Worm (Caenorhabditis elegans) whole organism, young adult: ENCODE data around the gene F39G3.3.

ENCODE experiments used
- F10E7.11 ChIP-seq: sonication (generic microtip); optimal IDR thresholded peaks from 2 replicates; lab custom pipeline; 2017; ENCODE audit warnings: mild to moderate bottlenecking, missing genetic modification characterization, moderate library complexity, missing compliant biosample characterization
- F37B4.10 ChIP-seq: fragments of 200-800 bp; sonication (Bioruptor generic); IDR thresholded peaks from 2 replicates; pipeline ENCODE4 v1.3.6; 2022; ENCODE audit warnings: missing genetic modification characterization, missing compliant biosample characterization
- F49E8.2 ChIP-seq: sonication (generic microtip); optimal IDR thresholded peaks from 3 replicates; lab custom pipeline; 2017; ENCODE audit warnings: missing genetic modification characterization, mild to moderate bottlenecking, missing compliant biosample characterization, antibody characterized with exemption, moderate library complexity; ENCODE audit not compliant: insufficient read depth
- F52B5.7 ChIP-seq: sonication (generic microtip); optimal IDR thresholded peaks from 2 replicates; lab custom pipeline; 2016; ENCODE audit warnings: mild to moderate bottlenecking, missing genetic modification characterization, missing compliant biosample characterization
- Y53F4B.3 ChIP-seq: fragments of 200-800 bp; sonication (Bioruptor generic); IDR thresholded peaks from 2 replicates; pipeline ENCODE4 v1.3.6; 2022; ENCODE audit warnings: missing genetic modification reagents, missing genetic modification characterization, missing compliant biosample characterization
- ZK185.1 ChIP-seq: sonication (generic microtip); optimal IDR thresholded peaks from 2 replicates; lab custom pipeline; 2016; ENCODE audit warnings: mild to moderate bottlenecking, missing genetic modification characterization, missing compliant biosample characterization; ENCODE audit not compliant: poor library complexity, severe bottlenecking
- akir-1 ChIP-seq: fragments of 200-800 bp; sonication (Bioruptor generic); optimal IDR thresholded peaks from 2 replicates; lab custom pipeline; 2018; ENCODE audit warnings: mild to moderate bottlenecking, missing genetic modification characterization, moderate library complexity, missing compliant biosample characterization
- aptf-3 ChIP-seq: fragments of 200-800 bp; sonication (Bioruptor generic); IDR thresholded peaks from 2 replicates; pipeline ENCODE4 v1.3.6; 2022; ENCODE audit warnings: missing genetic modification characterization, missing compliant biosample characterization
- atf-7 ChIP-seq: sonication (generic microtip); optimal IDR thresholded peaks from 2 replicates; lab custom pipeline; 2017; ENCODE audit warnings: mild to moderate bottlenecking, missing genetic modification characterization, missing compliant biosample characterization
- attf-3 ChIP-seq: fragments of 200-800 bp; sonication (Bioruptor generic); conservative IDR thresholded peaks from 2 replicates; pipeline ENCODE4 v1.3.6; 2022; ENCODE audit warnings: missing genetic modification reagents, missing genetic modification characterization, missing compliant biosample characterization
- attf-6 ChIP-seq: fragments of 200-800 bp; sonication (Bioruptor generic); IDR thresholded peaks from 2 replicates; pipeline ENCODE4 v1.3.6; 2022; ENCODE audit warnings: missing genetic modification reagents, missing genetic modification characterization, missing compliant biosample characterization
- bed-1 ChIP-seq: fragments of 200-800 bp; sonication (Bioruptor generic); IDR thresholded peaks from 2 replicates; pipeline ENCODE4 v1.3.6; 2022; ENCODE audit warnings: missing genetic modification reagents, missing genetic modification characterization, missing compliant biosample characterization
- cebp-2 ChIP-seq: fragments of 200-800 bp; sonication (Bioruptor generic); IDR thresholded peaks from 2 replicates; pipeline ENCODE4 v1.3.6; 2022; ENCODE audit warnings: missing genetic modification characterization, missing compliant biosample characterization
- ceh-58 ChIP-seq: fragments of 200-800 bp; sonication (Bioruptor generic); IDR thresholded peaks from 2 replicates; pipeline ENCODE4 v1.3.6; 2022; ENCODE audit warnings: missing genetic modification characterization, missing compliant biosample characterization
- ceh-91 ChIP-seq: fragments of 200-800 bp; sonication (Bioruptor generic); IDR thresholded peaks from 2 replicates; pipeline ENCODE4 v1.3.6; 2022; ENCODE audit warnings: missing genetic modification reagents, missing genetic modification characterization, missing compliant biosample characterization
- chd-7 ChIP-seq: sonication (generic microtip); optimal IDR thresholded peaks from 2 replicates; lab custom pipeline; 2016; ENCODE audit warnings: mild to moderate bottlenecking, missing genetic modification characterization, moderate library complexity, missing compliant biosample characterization
- die-1 ChIP-seq: sonication (generic microtip); optimal IDR thresholded peaks from 2 replicates; lab custom pipeline; 2016; ENCODE audit warnings: missing genotype, mild to moderate bottlenecking, missing genetic modification characterization, missing compliant biosample characterization
- dox-1 ChIP-seq: fragments of 200-800 bp; sonication (Bioruptor generic); IDR thresholded peaks from 2 replicates; pipeline ENCODE4 v1.3.6; 2022; ENCODE audit warnings: missing genetic modification reagents, missing genetic modification characterization, missing compliant biosample characterization
- egl-18 ChIP-seq: fragments of 200-800 bp; sonication (Bioruptor generic); IDR thresholded peaks from 2 replicates; pipeline ENCODE4 v1.3.6; 2022; ENCODE audit warnings: missing genetic modification reagents, missing genetic modification characterization, missing compliant biosample characterization
- ets-4 ChIP-seq: fragments of 200-800 bp; sonication (Bioruptor generic); optimal IDR thresholded peaks from 2 replicates; lab custom pipeline; 2018; ENCODE audit warnings: mild to moderate bottlenecking, missing genetic modification characterization, missing compliant biosample characterization
- hlh-26 ChIP-seq: fragments of 200-800 bp; sonication (Bioruptor generic); conservative IDR thresholded peaks from 2 replicates; pipeline ENCODE4 v1.3.6; 2022; ENCODE audit warnings: missing genetic modification reagents, missing genetic modification characterization, missing compliant biosample characterization
- hmg-20 ChIP-seq: fragments of 200-800 bp; sonication (Bioruptor generic); IDR thresholded peaks from 2 replicates; pipeline ENCODE4 v1.3.6; 2022; ENCODE audit warnings: missing genetic modification reagents, missing genetic modification characterization, missing compliant biosample characterization
- lag-1 ChIP-seq: fragments of 200-800 bp; sonication (Bioruptor generic); IDR thresholded peaks from 2 replicates; pipeline ENCODE4 v1.3.6; 2022; ENCODE audit warnings: missing genetic modification reagents, missing genetic modification characterization, missing compliant biosample characterization
- let-607 ChIP-seq, 2 experiments: fragments of 200-800 bp in 1 of 2; sonication (Bioruptor generic) in 1 of 2; sonication (generic microtip) in 1 of 2; optimal IDR thresholded peaks; 2 replicates each; lab custom pipeline; 2016 to 2018; ENCODE audit warnings: mild to moderate bottlenecking in 2 of 2, missing compliant biosample characterization in 2 of 2, missing genetic modification characterization in 2 of 2, moderate library complexity in 2 of 2, missing genotype in 1 of 2
- lin-40 ChIP-seq: sonication (generic microtip); optimal IDR thresholded peaks from 2 replicates; lab custom pipeline; 2016; ENCODE audit warnings: missing genetic modification characterization, mild to moderate bottlenecking, missing compliant biosample characterization, missing genotype, missing genetic modification reagents
- madf-6 ChIP-seq: fragments of 200-800 bp; sonication (Bioruptor generic); IDR thresholded peaks from 2 replicates; pipeline ENCODE4 v1.3.6; 2022; ENCODE audit warnings: missing genetic modification reagents, missing genetic modification characterization, missing compliant biosample characterization
- madf-8 ChIP-seq: fragments of 200-800 bp; sonication (Bioruptor generic); conservative IDR thresholded peaks from 2 replicates; pipeline ENCODE4 v1.3.6; 2022; ENCODE audit warnings: missing genetic modification reagents, missing genetic modification characterization, missing compliant biosample characterization
- nfya-1 ChIP-seq: sonication (generic microtip); optimal IDR thresholded peaks from 2 replicates; lab custom pipeline; 2017; ENCODE audit warnings: antibody characterized with exemption, missing compliant biosample characterization, missing genetic modification characterization, borderline replicate concordance; ENCODE audit not compliant: insufficient read depth
- nfya-2 ChIP-seq: fragments of 200-800 bp; sonication (Bioruptor generic); IDR thresholded peaks from 2 replicates; pipeline ENCODE4 v1.3.6; 2022; ENCODE audit warnings: missing genetic modification reagents, missing genetic modification characterization, missing compliant biosample characterization
- nfyb-1 ChIP-seq: fragments of 200-800 bp; sonication (Bioruptor generic); IDR thresholded peaks from 2 replicates; pipeline ENCODE4 v1.3.6; 2022; ENCODE audit warnings: missing genetic modification reagents, missing genetic modification characterization, missing compliant biosample characterization
- nhr-179 ChIP-seq: sonication (generic microtip); optimal IDR thresholded peaks from 2 replicates; lab custom pipeline; 2016; ENCODE audit warnings: mild to moderate bottlenecking, missing genetic modification characterization, missing compliant biosample characterization
- pbrm-1 ChIP-seq: fragments of 200-800 bp; sonication (Bioruptor generic); IDR thresholded peaks from 2 replicates; pipeline ENCODE4 v1.3.6; 2022; ENCODE audit warnings: missing genetic modification reagents, missing genetic modification characterization, missing compliant biosample characterization
- pha-4 ChIP-seq: fragments of 150-350 bp; sonication (generic microtip); optimal IDR thresholded peaks from 2 replicates; lab custom pipeline; 2014; ENCODE audit warnings: missing biosample characterization, missing genetic modification reagents, missing genetic modification characterization
- rpc-1 ChIP-seq, 2 experiments: fragments of 150-350 bp in 1 of 2; sonication (generic microtip) in 1 of 2; optimal IDR thresholded peaks; 2 replicates each; lab custom pipeline; 2014 to 2018; ENCODE audit warnings: missing biosample characterization in 1 of 2, missing genetic modification characterization in 1 of 2, missing genetic modification reagents in 1 of 2, missing genotype in 1 of 2
- sdz-38 ChIP-seq: sonication (generic microtip); optimal IDR thresholded peaks from 2 replicates; lab custom pipeline; 2016; ENCODE audit warnings: missing genotype, missing genetic modification characterization, missing compliant biosample characterization
- sea-2 ChIP-seq: fragments of 200-800 bp; sonication (Bioruptor generic); IDR thresholded peaks from 2 replicates; pipeline ENCODE4 v1.3.6; 2022; ENCODE audit warnings: missing genetic modification characterization, missing compliant biosample characterization
- snpc-1.3 ChIP-seq: sonication (generic microtip); optimal IDR thresholded peaks from 2 replicates; lab custom pipeline; 2017; ENCODE audit warnings: missing genetic modification characterization, mild to moderate bottlenecking, missing compliant biosample characterization, antibody characterized with exemption, moderate library complexity, missing genotype, missing genetic modification reagents; ENCODE audit not compliant: insufficient read depth
- snpc-3.4 ChIP-seq: sonication (generic microtip); optimal IDR thresholded peaks from 2 replicates; lab custom pipeline; 2017; ENCODE audit warnings: missing genetic modification characterization, mild to moderate bottlenecking, missing compliant biosample characterization, antibody characterized with exemption, moderate library complexity, missing genotype, missing genetic modification reagents
- snpc-4 ChIP-seq, 5 experiments: fragments of 150-350 bp in 1 of 5; sonication (generic microtip) in 4 of 5; optimal IDR thresholded peaks; 2 replicates each; lab custom pipeline; 2014 to 2018; ENCODE audit warnings: missing genetic modification characterization in 5 of 5, missing biosample characterization in 3 of 5, antibody characterized with exemption in 2 of 5, mild to moderate bottlenecking in 2 of 5, missing compliant biosample characterization in 2 of 5, missing genotype in 2 of 5, moderate library complexity in 2 of 5, missing genetic modification reagents in 1 of 5
- sptf-2 ChIP-seq: fragments of 200-800 bp; sonication (Bioruptor generic); optimal IDR thresholded peaks from 2 replicates; lab custom pipeline; 2018; ENCODE audit warnings: mild to moderate bottlenecking, missing genetic modification characterization, missing compliant biosample characterization
- tbp1 ChIP-seq: fragments of 200-800 bp; sonication (Bioruptor generic); optimal IDR thresholded peaks from 2 replicates; lab custom pipeline; 2018; ENCODE audit warnings: mild to moderate bottlenecking, missing genetic modification characterization, missing compliant biosample characterization
- tlf-1 ChIP-seq: fragments of 200-800 bp; sonication (Bioruptor generic); optimal IDR thresholded peaks from 2 replicates; lab custom pipeline; 2018; ENCODE audit warnings: mild to moderate bottlenecking, missing genetic modification characterization, missing compliant biosample characterization
- zfh-2 ChIP-seq: fragments of 200-800 bp; sonication (Bioruptor generic); conservative IDR thresholded peaks from 2 replicates; pipeline ENCODE4 v1.3.6; 2022; ENCODE audit warnings: missing genetic modification reagents, missing genetic modification characterization, missing compliant biosample characterization
- zim-3 ChIP-seq: sonication (generic microtip); optimal IDR thresholded peaks from 2 replicates; lab custom pipeline; 2017; ENCODE audit warnings: mild to moderate bottlenecking, missing genetic modification characterization, moderate library complexity, missing compliant biosample characterization
- ztf-22 ChIP-seq: fragments of 200-800 bp; sonication (Bioruptor generic); optimal IDR thresholded peaks from 2 replicates; lab custom pipeline; 2018; ENCODE audit warnings: mild to moderate bottlenecking, missing genetic modification characterization, moderate library complexity, missing compliant biosample characterization
- ztf-28 ChIP-seq: fragments of 200-800 bp; sonication (Bioruptor generic); IDR thresholded peaks from 2 replicates; pipeline ENCODE4 v1.3.6; 2022; ENCODE audit warnings: missing genetic modification reagents, missing genetic modification characterization, missing compliant biosample characterization
- ztf-3 ChIP-seq: fragments of 200-800 bp; sonication (Bioruptor generic); optimal IDR thresholded peaks from 2 replicates; lab custom pipeline; 2018; ENCODE audit warnings: mild to moderate bottlenecking, missing genetic modification characterization, missing compliant biosample characterization
- ztf-6 ChIP-seq: fragments of 200-800 bp; sonication (Bioruptor generic); IDR thresholded peaks from 2 replicates; pipeline ENCODE4 v1.3.6; 2022; ENCODE audit warnings: missing genetic modification reagents, missing genetic modification characterization, missing compliant biosample characterization

F39G3.3 gene

DNA sequence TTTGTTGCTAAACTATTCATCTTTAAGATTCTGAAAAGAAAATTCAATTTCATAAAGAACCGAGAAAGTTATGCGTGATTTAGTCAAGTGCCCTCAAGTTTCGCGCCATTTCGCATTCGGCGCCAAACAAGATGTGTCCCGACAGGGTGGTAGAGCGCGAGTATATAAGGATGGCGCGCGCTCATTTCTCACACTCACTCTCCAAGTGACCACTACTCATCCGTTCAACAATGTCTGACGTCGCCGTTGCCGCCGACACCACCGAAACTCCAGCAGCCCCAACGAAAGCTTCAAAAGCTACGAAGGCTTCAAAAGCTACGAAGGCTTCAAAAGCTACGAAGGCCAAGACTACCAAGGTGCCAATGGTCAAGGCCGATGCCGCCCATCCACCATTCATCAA lies 22.4 kb downstream of the F39G3.3 start, which contains the start of gene hil-4 (continued):
- no peak for TF ChIP-seq pha-4 (tag; lab: Kevin White, UChicago)
- no peak for TF ChIP-seq Y53F4B.3 (GFP tag; lab: Robert Waterston, UW)
- TF ChIP-seq hmg-20 (GFP tag; lab: Robert Waterston, UW): no peak
- TF ChIP-seq ztf-6 (GFP tag; lab: Robert Waterston, UW): 0 out of 2 replicates have a peak, but pooled peaks have one; percentile 49
- peak; percentile 84 for TF ChIP-seq ztf-28
- TF ChIP-seq let-607 (tag; optimal IDR thresholded peaks at IDR 0.05; lab: Kevin White, UChicago): no peak
- TF ChIP-seq sptf-2 (GFP tag; lab: Kevin White, UChicago): no peak
- TF ChIP-seq attf-3 (GFP tag; lab: Robert Waterston, UW): no peak
- no peak for TF ChIP-seq tlf-1
- no peak for TF ChIP-seq ZK185.1 (tag; lab: Kevin White, UChicago)
- TF ChIP-seq hlh-26 (GFP tag; lab: Robert Waterston, UW): no peak
- TF ChIP-seq sdz-38 (tag; lab: Kevin White, UChicago): no peak
- TF ChIP-seq nfya-2 (GFP tag; lab: Robert Waterston, UW): no peak
- peak; percentile 87 for TF ChIP-seq dox-1 (GFP tag; lab: Robert Waterston, UW)
- no peak for TF ChIP-seq F49E8.2 (tag; lab: Kevin White, UChicago)
- TF ChIP-seq lin-40 (tag; lab: Kevin White, UChicago): no peak
- TF ChIP-seq ets-4 (GFP tag; lab: Kevin White, UChicago): no peak
- TF ChIP-seq snpc-1.3 (tag; lab: Kevin White, UChicago): no peak
- TF ChIP-seq nhr-179 (tag; lab: Kevin White, UChicago): no peak
- no peak for TF ChIP-seq egl-18 (GFP tag; lab: Robert Waterston, UW)
- TF ChIP-seq zim-3: no peak
- no peak for TF ChIP-seq F52B5.7 (tag; lab: Kevin White, UChicago)
- no peak for TF ChIP-seq nfyb-1 (GFP tag; lab: Robert Waterston, UW)
- TF ChIP-seq F37B4.10: no peak
- TF ChIP-seq rpc-1 (optimal IDR thresholded peaks at IDR 0.05; lab: Kevin White, UChicago): no peak
- TF ChIP-seq rpc-1 (tag; optimal IDR thresholded peaks at IDR 0.05; lab: Kevin White, UChicago): no peak
- TF ChIP-seq atf-7 (tag; lab: Kevin White, UChicago): no peak
- TF ChIP-seq die-1 (tag; lab: Kevin White, UChicago): no peak
- peak; percentile 32; the same call in 1 of the 2 replicates for TF ChIP-seq attf-6 (GFP tag; lab: Robert Waterston, UW)
- no peak for TF ChIP-seq aptf-3 (GFP tag; lab: Robert Waterston, UW)
- TF ChIP-seq zfh-2 (GFP tag; lab: Robert Waterston, UW): no peak
- TF ChIP-seq tbp1: peak; percentile 69
- peak; percentile 96 for TF ChIP-seq madf-6
- TF ChIP-seq F10E7.11 (tag; lab: Kevin White, UChicago): no peak
- TF ChIP-seq chd-7 (tag; lab: Kevin White, UChicago): no peak
- no peak for TF ChIP-seq bed-1 (GFP tag; lab: Robert Waterston, UW)
- TF ChIP-seq lag-1: no peak
- TF ChIP-seq madf-8 (GFP tag; lab: Robert Waterston, UW): peak; percentile 86
- TF ChIP-seq snpc-3.4: no peak
- no peak for TF ChIP-seq ztf-3 (GFP tag; lab: Kevin White, UChicago)
- TF ChIP-seq sea-2 (GFP tag; lab: Robert Waterston, UW): no peak
- TF ChIP-seq ceh-58: no peak
- no peak for TF ChIP-seq nfya-1 (tag; lab: Kevin White, UChicago)
- TF ChIP-seq ceh-91: peak; percentile 86
- no peak for TF ChIP-seq ztf-22 (GFP tag; lab: Kevin White, UChicago)
- no peak for TF ChIP-seq akir-1
- TF ChIP-seq snpc-4 (GFP tag; optimal IDR thresholded peaks at IDR 0.05; lab: Kevin White, UChicago): no peak
- TF ChIP-seq snpc-4 (tag; optimal IDR thresholded peaks at IDR 0.05; lab: Kevin White, UChicago): no peak
- TF ChIP-seq pbrm-1 (GFP tag; lab: Robert Waterston, UW): peak; percentile 89
- no peak for TF ChIP-seq cebp-2 (GFP tag; lab: Robert Waterston, UW)
